Fruit fly (Drosophila melanogaster) whole organism, embryonic: ENCODE results near the gene CG3587.

Source experiments
- Adf1 ChIP-seq: fragments of 200-800 bp; sonication (Bioruptor generic); IDR thresholded peaks from 2 replicates; pipeline ENCODE4 v1.3.6; 2022; ENCODE audit warnings: missing biosample characterization, missing genetic modification characterization
- Atf3 ChIP-seq: fragments of 200-800 bp; sonication (Bioruptor generic); optimal IDR thresholded peaks from 3 replicates; lab custom pipeline; 2016; ENCODE audit warnings: missing biosample characterization, missing genetic modification characterization
- CG10147 ChIP-seq: fragments of 200-800 bp; sonication (Bioruptor generic); optimal IDR thresholded peaks from 2 replicates; lab custom pipeline; 2019; ENCODE audit warnings: missing biosample characterization, mild to moderate bottlenecking, missing genetic modification characterization, moderate library complexity
- CG10209 ChIP-seq: fragments of 200-800 bp; sonication (Bioruptor generic); optimal IDR thresholded peaks from 3 replicates; lab custom pipeline; 2017; ENCODE audit warnings: missing biosample characterization, mild to moderate bottlenecking, missing genetic modification characterization, missing genetic modification reagents
- CG10654 ChIP-seq: fragments of 200-800 bp; sonication (Bioruptor generic); optimal IDR thresholded peaks from 2 replicates; lab custom pipeline; 2016; ENCODE audit warnings: missing biosample characterization, missing genetic modification characterization
- CG11560 ChIP-seq: fragments of 200-800 bp; sonication (Bioruptor generic); IDR thresholded peaks from 3 replicates; pipeline ENCODE4 v1.3.6; 2022; ENCODE audit warnings: missing biosample characterization, missing genetic modification characterization
- CG12769 ChIP-seq: fragments of 200-800 bp; sonication (Bioruptor generic); optimal IDR thresholded peaks from 2 replicates; lab custom pipeline; 2019; ENCODE audit warnings: missing biosample characterization, mild to moderate bottlenecking, missing genetic modification characterization, moderate library complexity
- CG13775 ChIP-seq: fragments of 200-800 bp; sonication (Bioruptor generic); optimal IDR thresholded peaks from 3 replicates; lab custom pipeline; 2017; ENCODE audit warnings: missing biosample characterization, mild to moderate bottlenecking, missing genetic modification characterization
- CG16863 ChIP-seq: fragments of 200-800 bp; sonication (Bioruptor generic); optimal IDR thresholded peaks from 3 replicates; lab custom pipeline; 2016; ENCODE audit warnings: missing biosample characterization, missing genetic modification characterization
- CG17829 ChIP-seq: fragments of 200-800 bp; optimal IDR thresholded peaks from 2 replicates; lab custom pipeline; 2019; ENCODE audit warnings: missing biosample characterization, mild to moderate bottlenecking, missing genetic modification characterization, moderate library complexity
- CG17912 ChIP-seq: fragments of 200-800 bp; sonication (Bioruptor generic); optimal IDR thresholded peaks from 2 replicates; lab custom pipeline; 2018; ENCODE audit warnings: missing biosample characterization, mild to moderate bottlenecking, missing genetic modification characterization
- CG18262 ChIP-seq: fragments of 200-800 bp; optimal IDR thresholded peaks from 3 replicates; lab custom pipeline; 2019; ENCODE audit warnings: missing biosample characterization, mild to moderate bottlenecking, missing genetic modification characterization, moderate library complexity
- CG18764 ChIP-seq: fragments of 200-800 bp; sonication (Bioruptor generic); optimal IDR thresholded peaks from 3 replicates; lab custom pipeline; 2016; ENCODE audit warnings: missing biosample characterization, missing genetic modification characterization
- CG2678 ChIP-seq: fragments of 200-800 bp; sonication (Bioruptor generic); optimal IDR thresholded peaks from 3 replicates; lab custom pipeline; 2019; ENCODE audit warnings: missing biosample characterization, mild to moderate bottlenecking, missing genetic modification characterization, moderate library complexity
- CG4328 ChIP-seq: fragments of 200-800 bp; sonication (Bioruptor generic); optimal IDR thresholded peaks from 3 replicates; lab custom pipeline; 2017; ENCODE audit warnings: missing biosample characterization, missing genetic modification reagents, missing genetic modification characterization
- CG4360 ChIP-seq: fragments of 200-800 bp; sonication (Bioruptor generic); IDR thresholded peaks from 2 replicates; pipeline ENCODE4 v1.3.6; 2022; ENCODE audit warnings: missing biosample characterization, missing genetic modification characterization
- CG5245 ChIP-seq: fragments of 200-800 bp; sonication (Bioruptor generic); optimal IDR thresholded peaks from 3 replicates; lab custom pipeline; 2016; ENCODE audit warnings: missing biosample characterization, missing genetic modification characterization
- CG6854 ChIP-seq: fragments of 200-800 bp; sonication (Bioruptor generic); optimal IDR thresholded peaks from 3 replicates; lab custom pipeline; 2017; ENCODE audit warnings: missing biosample characterization, mild to moderate bottlenecking, missing genetic modification characterization
- CG7372 ChIP-seq: fragments of 200-800 bp; sonication (Bioruptor generic); IDR thresholded peaks from 2 replicates; pipeline ENCODE4 v1.3.6; 2022; ENCODE audit warnings: missing biosample characterization, missing genetic modification characterization
- CG7928 ChIP-seq: fragments of 200-800 bp; sonication (Bioruptor generic); optimal IDR thresholded peaks from 2 replicates; lab custom pipeline; 2017; ENCODE audit warnings: missing biosample characterization, mild to moderate bottlenecking, missing genetic modification characterization
- CG8765 ChIP-seq: fragments of 200-800 bp; sonication (Bioruptor generic); IDR thresholded peaks from 2 replicates; pipeline ENCODE4 v1.3.6; 2022; ENCODE audit warnings: missing biosample characterization, missing genetic modification characterization
- CG9609 ChIP-seq: fragments of 200-800 bp; sonication (Bioruptor generic); optimal IDR thresholded peaks from 3 replicates; lab custom pipeline; 2016; ENCODE audit warnings: missing biosample characterization, missing genetic modification characterization
- CG9817 ChIP-seq: fragments of 200-800 bp; sonication (Bioruptor generic); optimal IDR thresholded peaks from 2 replicates; lab custom pipeline; 2018; ENCODE audit warnings: missing biosample characterization, mild to moderate bottlenecking, missing genetic modification characterization, moderate library complexity
- CG9932 ChIP-seq: fragments of 200-800 bp; sonication (Bioruptor generic); IDR thresholded peaks from 2 replicates; pipeline ENCODE4 v1.3.6; 2022; ENCODE audit warnings: missing biosample characterization, missing genetic modification characterization
- CrebB ChIP-seq: fragments of 200-800 bp; sonication (Bioruptor generic); optimal IDR thresholded peaks from 3 replicates; lab custom pipeline; 2018; ENCODE audit warnings: missing biosample characterization, mild to moderate bottlenecking, missing genetic modification characterization
- D19A ChIP-seq: fragments of 200-800 bp; optimal IDR thresholded peaks from 3 replicates; lab custom pipeline; 2019; ENCODE audit warnings: missing biosample characterization, mild to moderate bottlenecking, missing genetic modification characterization, moderate library complexity
- Dad ChIP-seq: fragments of 200-800 bp; sonication (Bioruptor generic); optimal IDR thresholded peaks from 3 replicates; lab custom pipeline; 2016; ENCODE audit warnings: missing biosample characterization, missing genetic modification characterization
- Fer1 ChIP-seq: fragments of 200-800 bp; sonication (Bioruptor generic); optimal IDR thresholded peaks from 2 replicates; lab custom pipeline; 2017; ENCODE audit warnings: missing biosample characterization, mild to moderate bottlenecking, missing genetic modification characterization
- Gsc ChIP-seq: fragments of 200-800 bp; sonication (Bioruptor generic); IDR thresholded peaks from 2 replicates; pipeline ENCODE4 v1.3.6; 2022; ENCODE audit warnings: missing biosample characterization, missing genetic modification characterization
- HLH3B ChIP-seq: fragments of 200-800 bp; sonication (Bioruptor generic); IDR thresholded peaks from 2 replicates; pipeline ENCODE4 v1.3.6; 2022; ENCODE audit warnings: missing biosample characterization, missing genetic modification characterization
- HmgZ ChIP-seq: fragments of 200-800 bp; sonication (Bioruptor generic); optimal IDR thresholded peaks from 2 replicates; lab custom pipeline; 2018; ENCODE audit warnings: missing biosample characterization, mild to moderate bottlenecking, missing genetic modification characterization
- Jarid2 ChIP-seq: fragments of 200-800 bp; sonication (Bioruptor generic); optimal IDR thresholded peaks from 3 replicates; lab custom pipeline; 2017; ENCODE audit warnings: mild to moderate bottlenecking, missing biosample characterization, missing genetic modification reagents, missing genetic modification characterization
- Spps ChIP-seq: fragments of 200-800 bp; sonication (Bioruptor generic); optimal IDR thresholded peaks from 2 replicates; lab custom pipeline; 2018; ENCODE audit warnings: missing biosample characterization, mild to moderate bottlenecking, missing genetic modification characterization
- Trl ChIP-seq, 3 experiments: fragments of >200 bp in 2 of 3; fragments of 200-800 bp in 1 of 3; sonication (Bioruptor generic) in 1 of 3; optimal IDR thresholded peaks; 2 replicates in 1 of 3; 3 replicates in 2 of 3; lab custom pipeline; 2016 to 2017; ENCODE audit warnings: missing biosample characterization in 1 of 3, missing genetic modification characterization in 1 of 3
- Xrp1 ChIP-seq: fragments of 200-800 bp; sonication (Bioruptor generic); IDR thresholded peaks from 2 replicates; pipeline ENCODE4 v1.3.6; 2022; ENCODE audit warnings: missing biosample characterization, missing genetic modification characterization
- YL-1 ChIP-seq: fragments of 200-800 bp; sonication (Bioruptor generic); optimal IDR thresholded peaks from 3 replicates; lab custom pipeline; 2017; ENCODE audit warnings: missing biosample characterization, mild to moderate bottlenecking, missing genetic modification characterization
- ab ChIP-seq: fragments of 200-800 bp; sonication (Bioruptor generic); optimal IDR thresholded peaks from 2 replicates; lab custom pipeline; 2016; ENCODE audit warnings: missing biosample characterization, missing genetic modification characterization
- amos ChIP-seq: fragments of 200-800 bp; sonication (Bioruptor generic); IDR thresholded peaks from 2 replicates; pipeline ENCODE4 v1.3.6; 2022; ENCODE audit warnings: missing biosample characterization, missing genetic modification characterization; ENCODE audit not compliant: partially characterized antibody
- chif ChIP-seq, 2 experiments: fragments of 200-800 bp; sonication (Bioruptor generic); optimal IDR thresholded peaks; 3 replicates each; lab custom pipeline; 2016; ENCODE audit warnings: missing biosample characterization in 2 of 2, missing genetic modification characterization in 2 of 2
- dmrt11E ChIP-seq: fragments of 200-800 bp; sonication (Bioruptor generic); optimal IDR thresholded peaks from 3 replicates; lab custom pipeline; 2018; ENCODE audit warnings: missing biosample characterization, mild to moderate bottlenecking, missing genetic modification characterization, moderate library complexity
- fd102C ChIP-seq: fragments of 200-800 bp; sonication (Bioruptor generic); optimal IDR thresholded peaks from 2 replicates; lab custom pipeline; 2018; ENCODE audit warnings: missing biosample characterization, mild to moderate bottlenecking, missing genetic modification characterization, moderate library complexity
- fru ChIP-seq: fragments of >200 bp; optimal IDR thresholded peaks from 2 replicates; lab custom pipeline; 2017
- kni ChIP-seq: fragments of 200-800 bp; sonication (Bioruptor generic); optimal IDR thresholded peaks from 3 replicates; lab custom pipeline; 2017; ENCODE audit warnings: mild to moderate bottlenecking, missing biosample characterization, missing genetic modification reagents, missing genetic modification characterization
- oc ChIP-seq: fragments of 200-800 bp; sonication (Bioruptor generic); optimal IDR thresholded peaks from 2 replicates; lab custom pipeline; 2018; ENCODE audit warnings: missing biosample characterization, mild to moderate bottlenecking, missing genetic modification characterization, moderate library complexity
- p53 ChIP-seq: fragments of 200-800 bp; sonication (Bioruptor generic); optimal IDR thresholded peaks from 2 replicates; lab custom pipeline; 2016; ENCODE audit warnings: missing biosample characterization, missing genetic modification characterization
- phol ChIP-seq: fragments of 200-800 bp; sonication (Bioruptor generic); optimal IDR thresholded peaks from 3 replicates; lab custom pipeline; 2018; ENCODE audit warnings: missing biosample characterization, mild to moderate bottlenecking, missing genetic modification characterization, moderate library complexity
- sd ChIP-seq: fragments of 200-800 bp; sonication (Bioruptor generic); optimal IDR thresholded peaks from 3 replicates; lab custom pipeline; 2018; ENCODE audit warnings: missing biosample characterization, mild to moderate bottlenecking, missing genetic modification characterization, moderate library complexity
- seq ChIP-seq: fragments of 200-800 bp; sonication (Bioruptor generic); IDR thresholded peaks from 2 replicates; pipeline ENCODE4 v1.3.6; 2022; ENCODE audit warnings: missing biosample characterization, missing genetic modification characterization
- tio ChIP-seq: fragments of 200-800 bp; sonication (Bioruptor generic); optimal IDR thresholded peaks from 2 replicates; lab custom pipeline; 2017; ENCODE audit warnings: missing biosample characterization, missing genetic modification characterization, inconsistent platforms
- vfl ChIP-seq: fragments of 200-800 bp; sonication (Bioruptor generic); optimal IDR thresholded peaks from 2 replicates; lab custom pipeline; 2016; ENCODE audit warnings: missing biosample characterization, missing genetic modification characterization

CG3587 gene

dm6 chrX:1968581-1969258 is 28.6 kb downstream of the CG3587 start (continued):
- no peak for TF ChIP-seq fd102C (GFP tag; lab: Kevin White, UChicago)
- TF ChIP-seq CG9817 (tag; lab: Kevin White, UChicago) = peak; percentile 15
- no peak for TF ChIP-seq fru (lab: Kevin White, UChicago)
- TF ChIP-seq Dad (GFP tag; lab: Kevin White, UChicago) = no peak
- peak; percentile 78 for TF ChIP-seq CG2678 (tag; lab: Kevin White, UChicago)
- peak; percentile 47 for TF ChIP-seq Adf1 (GFP tag; lab: Robert Waterston, UW)
- TF ChIP-seq CG11560 (tag; lab: Robert Waterston, UW) = peak; percentile 32; the same call in 1 of the 3 replicates
- no peak for TF ChIP-seq CG5245
- TF ChIP-seq CG9609 (GFP tag; lab: Kevin White, UChicago) = peak; percentile 38
- peak; percentile 71 for TF ChIP-seq CG18262 (tag; lab: Kevin White, UChicago)
- no peak for TF ChIP-seq YL-1 (GFP tag; lab: Kevin White, UChicago)
- TF ChIP-seq Fer1 (GFP tag; lab: Kevin White, UChicago) = peak; percentile 54
- TF ChIP-seq CG13775 (GFP tag; lab: Kevin White, UChicago) = no peak
- TF ChIP-seq CG10147 (GFP tag; lab: Kevin White, UChicago) = no peak
- TF ChIP-seq CrebB (tag; lab: Kevin White, UChicago) = no peak
- TF ChIP-seq dmrt11E = no peak
- peak; percentile 59; the same call in 1 of the 2 replicates for TF ChIP-seq seq (GFP tag; lab: Robert Waterston, UW)
- peak; percentile 47 for TF ChIP-seq p53 (GFP tag; lab: Kevin White, UChicago)
- TF ChIP-seq CG17912 = no peak
- TF ChIP-seq Jarid2 (GFP tag; lab: Kevin White, UChicago) = peak; percentile 26
- TF ChIP-seq CG9932 (GFP tag; lab: Robert Waterston, UW) = no peak
- TF ChIP-seq CG7372 (GFP tag; lab: Robert Waterston, UW) = no peak
- TF ChIP-seq Gsc (GFP tag; lab: Robert Waterston, UW) = no peak
- TF ChIP-seq vfl (GFP tag; lab: Kevin White, UChicago) = no peak
- TF ChIP-seq HmgZ (tag; lab: Kevin White, UChicago) = peak; percentile 5
- TF ChIP-seq CG18764 = peak; percentile 21
- TF ChIP-seq D19A = peak; percentile 62
- peak; percentile 6 for TF ChIP-seq Atf3 (GFP tag; lab: Kevin White, UChicago)
- peak; percentile 62 for TF ChIP-seq CG17829 (tag; lab: Kevin White, UChicago)
- peak; percentile 66 for TF ChIP-seq CG12769 (tag; lab: Kevin White, UChicago)
- TF ChIP-seq CG10209 = peak; percentile 57
- peak; percentile 74 for TF ChIP-seq Xrp1
- peak; percentile 79 for TF ChIP-seq phol (tag; lab: Kevin White, UChicago)
- TF ChIP-seq chif (GFP tag; optimal IDR thresholded peaks at IDR 0.05; lab: Kevin White, UChicago) = peak; percentile 8 to 26
- peak; percentile 61; the same call in 1 of the 2 replicates for TF ChIP-seq HLH3B (GFP tag; lab: Robert Waterston, UW)
- TF ChIP-seq tio (GFP tag; lab: Kevin White, UChicago) = no peak
- TF ChIP-seq CG16863 = peak; percentile 53
- no peak for TF ChIP-seq CG8765 (GFP tag; lab: Robert Waterston, UW)
- no peak for TF ChIP-seq CG6854 (GFP tag; lab: Kevin White, UChicago)
- TF ChIP-seq sd (tag; lab: Kevin White, UChicago) = peak; percentile 18
- TF ChIP-seq Trl (optimal IDR thresholded peaks at IDR 0.05; lab: Kevin White, UChicago) = no peak
- TF ChIP-seq Trl (GFP tag; optimal IDR thresholded peaks at IDR 0.05; lab: Kevin White, UChicago) = peak; percentile 21
- no peak for TF ChIP-seq CG10654 (GFP tag; lab: Kevin White, UChicago)
- TF ChIP-seq Spps = peak; percentile 0
- no peak for TF ChIP-seq ab (GFP tag; lab: Kevin White, UChicago)
- peak; percentile 52 for TF ChIP-seq CG4328 (GFP tag; lab: Kevin White, UChicago)
- peak; percentile 55 for TF ChIP-seq oc (tag; lab: Kevin White, UChicago)
- TF ChIP-seq amos (GFP tag; lab: Robert Waterston, UW) = no peak
- TF ChIP-seq kni (GFP tag; lab: Kevin White, UChicago) = peak; percentile 64
- TF ChIP-seq CG4360 = no peak
- no peak for TF ChIP-seq CG7928
